Worm (Caenorhabditis elegans): ENCODE measurements around the gene R07D5.2.

The R07D5.2 gene

DNA sequence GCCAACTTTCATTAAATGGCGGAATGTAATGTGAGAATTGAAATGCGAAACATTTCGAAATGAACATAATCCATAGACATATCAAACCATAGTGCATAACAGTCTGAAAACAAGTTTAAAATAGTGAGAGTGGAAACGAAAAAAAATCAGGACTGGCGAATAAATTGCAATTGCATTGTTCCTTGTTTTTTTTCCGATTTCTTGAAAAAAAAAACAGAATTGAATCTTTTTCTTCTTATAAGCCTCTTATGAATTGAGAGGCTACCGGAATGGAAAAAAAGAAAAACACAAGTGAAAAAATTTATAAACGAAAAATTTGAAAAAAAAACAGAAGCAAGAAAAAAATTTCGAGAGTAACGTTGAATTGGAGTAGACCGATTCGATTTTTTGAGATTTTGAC, at the start of gene R07D5.2:
Gene R07D5.2 (minus strand): TSS at position 101 of the 400 bp plus-strand sequence.
- TF ChIP-seq unc-62 (GFP tag; optimal IDR thresholded peaks at IDR 0.05), result no peak

DNA sequence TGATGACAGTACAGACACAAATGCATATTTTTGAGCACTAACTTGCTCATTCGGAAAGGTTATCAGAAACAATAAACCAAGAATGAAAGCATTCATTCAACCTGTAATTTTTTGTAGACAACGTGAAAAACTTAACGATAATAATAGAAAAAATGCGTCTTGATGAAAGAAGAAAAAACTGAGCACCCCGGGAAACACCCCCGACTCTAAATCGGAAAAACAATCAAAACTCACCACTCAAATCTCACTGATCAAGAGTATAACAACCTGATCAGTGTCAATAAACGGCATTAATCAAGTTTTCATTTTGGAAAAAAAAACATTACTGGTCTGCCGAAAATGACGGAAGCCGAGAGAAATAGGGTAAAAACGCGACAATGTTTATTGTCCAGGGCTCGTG, 49.7 kb upstream of the R07D5.2 start, which contains the start of gene T10B10.8:
Gene T10B10.8 (minus strand): TSS at position 101 of the 400 bp plus-strand sequence.
- no peak for TF ChIP-seq unc-62 (GFP tag; optimal IDR thresholded peaks at IDR 0.05)

DNA sequence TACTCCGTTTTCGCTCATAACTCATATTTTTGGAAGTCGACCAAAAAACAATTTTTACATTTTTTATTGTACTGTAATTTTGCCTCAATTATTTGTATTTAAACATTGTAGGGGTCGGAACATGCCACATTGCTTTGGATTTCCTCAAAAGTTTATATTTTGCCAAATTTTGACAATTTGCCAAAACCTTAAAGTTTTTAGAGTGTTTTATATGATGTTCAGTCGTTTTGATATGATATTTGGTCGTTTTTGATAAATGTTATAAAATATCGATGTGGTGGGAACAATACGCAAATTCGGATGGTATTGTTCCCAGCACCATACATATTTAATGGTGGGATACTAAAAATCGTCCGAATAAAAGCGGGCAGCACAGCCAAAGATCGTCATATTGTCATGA, 47.7 kb upstream of the R07D5.2 start, which contains the start of gene T10B10.9:
Gene T10B10.9 (plus strand): TSS at position 301 of the 400 bp plus-strand sequence.
- no peak for TF ChIP-seq unc-62 (GFP tag; optimal IDR thresholded peaks at IDR 0.05)

DNA sequence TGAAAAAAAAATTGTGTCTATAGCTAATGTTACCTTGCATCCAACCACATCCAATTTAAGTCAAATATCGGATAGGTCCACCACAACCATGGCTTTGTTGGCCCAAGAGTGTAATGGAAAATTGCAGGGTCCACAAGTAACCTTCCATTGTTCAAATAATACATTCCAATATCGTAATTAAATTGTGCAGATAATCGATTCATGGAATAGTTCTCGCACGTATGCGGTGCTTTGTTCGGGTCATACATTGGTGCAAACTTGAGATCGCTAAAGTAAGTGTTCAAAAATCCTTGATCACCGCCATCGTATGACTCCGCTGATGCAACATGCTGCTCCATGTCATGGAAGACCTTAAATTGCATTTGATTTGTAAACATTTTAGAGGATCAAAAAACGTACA, 46.7 kb upstream of the R07D5.2 start:
- no peak for TF ChIP-seq unc-62 (GFP tag; optimal IDR thresholded peaks at IDR 0.05)

DNA sequence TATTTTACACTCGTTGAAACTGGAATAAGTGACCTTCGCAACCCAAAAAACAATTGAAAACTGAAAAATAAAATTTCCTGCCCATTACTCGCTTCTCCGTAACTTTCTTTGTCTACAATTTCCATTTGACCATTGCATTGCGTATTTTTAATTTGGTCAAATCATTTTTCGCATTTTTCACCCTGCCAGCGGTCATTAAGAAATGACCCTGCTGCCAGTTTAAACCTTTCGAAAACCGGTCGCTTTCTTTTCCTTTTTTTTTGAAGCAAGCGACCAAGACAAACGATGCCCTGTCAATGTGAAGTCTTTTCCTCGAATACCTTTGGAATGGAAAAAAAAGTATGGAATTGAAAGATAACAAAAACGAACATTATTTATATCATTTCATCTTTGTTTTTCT, 44.5 kb upstream of the R07D5.2 start:
- TF ChIP-seq unc-62 (GFP tag; optimal IDR thresholded peaks at IDR 0.05), result no peak

DNA sequence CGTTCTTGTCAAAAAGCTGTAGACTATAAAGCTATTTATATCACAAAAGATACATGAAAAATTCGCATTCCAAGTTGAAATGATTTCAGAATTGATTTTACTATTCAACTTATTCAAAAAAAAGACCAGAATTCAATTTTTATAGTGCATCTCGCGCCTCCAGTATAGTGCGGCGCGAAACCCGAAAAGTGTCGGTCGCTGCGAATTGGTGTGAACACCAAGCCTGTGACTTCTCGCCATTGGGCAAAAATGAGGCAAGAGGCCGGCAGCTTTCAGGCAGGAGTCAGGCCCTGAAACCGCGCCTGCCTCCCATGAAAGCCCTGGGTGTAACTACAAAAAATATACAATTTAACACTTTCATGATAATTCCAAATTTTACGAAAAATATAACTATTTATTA, 42.9 kb upstream of the R07D5.2 start:
- no peak for TF ChIP-seq unc-62 (GFP tag; optimal IDR thresholded peaks at IDR 0.05)

DNA sequence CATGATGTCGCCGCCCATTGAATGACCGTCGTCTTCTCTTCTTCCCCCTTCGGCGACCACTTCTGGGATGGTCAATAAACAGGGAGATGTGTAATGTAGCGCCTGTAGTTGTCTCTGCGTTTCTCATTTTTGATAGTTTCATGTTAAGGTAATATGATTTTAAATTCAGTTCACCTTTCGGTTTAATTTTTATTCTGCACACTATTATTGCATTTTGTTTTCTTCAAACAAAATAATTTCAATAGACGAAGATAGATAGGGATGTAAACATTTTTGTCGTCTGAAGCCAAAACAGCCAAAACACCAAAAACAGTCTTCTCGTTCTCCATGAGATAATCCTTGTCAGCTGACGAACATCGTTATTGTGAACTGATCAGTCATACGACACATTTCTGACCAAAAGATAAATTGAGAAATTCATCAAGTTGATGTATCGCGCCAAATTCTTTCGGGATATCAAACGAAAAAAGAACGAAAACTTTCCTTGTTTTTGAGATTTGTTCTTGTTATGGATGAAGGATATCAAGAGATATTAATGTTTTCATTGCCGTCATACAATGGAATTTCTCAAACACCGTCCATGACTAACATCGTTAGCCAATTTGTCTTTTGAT, 42.4 kb upstream of the R07D5.2 start, which contains the start of gene C11G10.1:
Gene C11G10.1 (minus strand): TSS at position 51 of the 614 bp plus-strand sequence.
- TF ChIP-seq unc-62 (GFP tag; optimal IDR thresholded peaks at IDR 0.05), result no peak

DNA sequence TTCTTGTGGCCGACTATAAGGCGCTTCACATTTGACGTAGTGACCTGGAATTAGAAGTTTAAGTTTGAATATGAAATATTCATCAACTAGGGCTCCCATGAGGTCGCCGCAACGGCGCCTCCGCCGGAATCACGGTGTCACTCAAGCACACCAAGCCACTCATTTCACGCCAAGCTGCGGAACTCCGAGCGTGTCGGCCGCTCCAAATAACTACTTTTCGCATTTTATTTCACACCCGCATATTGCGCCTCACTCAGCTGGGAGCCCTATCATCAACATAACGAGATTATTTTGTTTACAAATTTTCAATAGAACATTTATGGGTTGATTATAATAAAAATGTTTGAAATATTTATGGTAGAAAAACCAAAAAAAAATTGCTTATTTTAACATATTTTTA, 41.4 kb upstream of the R07D5.2 start:
- TF ChIP-seq unc-62 (GFP tag; optimal IDR thresholded peaks at IDR 0.05), result no peak

DNA sequence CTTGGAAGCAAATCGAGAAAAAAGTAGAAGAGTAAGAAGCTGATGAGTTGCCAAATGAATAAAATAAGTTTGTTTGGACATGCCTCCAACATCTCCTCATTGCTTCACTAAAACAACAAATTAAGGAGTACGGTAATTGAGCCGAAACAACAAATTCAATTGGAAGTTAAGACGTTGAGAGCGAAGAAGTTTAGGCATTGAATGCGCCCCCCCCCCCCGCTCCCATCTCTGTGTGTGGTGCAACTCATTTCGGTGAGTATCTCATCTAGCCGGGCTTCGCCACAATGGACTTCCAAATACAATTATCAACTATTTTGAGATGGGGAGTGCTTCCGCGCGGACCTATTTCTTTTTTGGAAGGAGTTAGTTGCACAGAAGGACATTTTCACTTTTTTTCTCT, 38.6 kb upstream of the R07D5.2 start:
- no peak for TF ChIP-seq unc-62 (GFP tag; optimal IDR thresholded peaks at IDR 0.05)

DNA sequence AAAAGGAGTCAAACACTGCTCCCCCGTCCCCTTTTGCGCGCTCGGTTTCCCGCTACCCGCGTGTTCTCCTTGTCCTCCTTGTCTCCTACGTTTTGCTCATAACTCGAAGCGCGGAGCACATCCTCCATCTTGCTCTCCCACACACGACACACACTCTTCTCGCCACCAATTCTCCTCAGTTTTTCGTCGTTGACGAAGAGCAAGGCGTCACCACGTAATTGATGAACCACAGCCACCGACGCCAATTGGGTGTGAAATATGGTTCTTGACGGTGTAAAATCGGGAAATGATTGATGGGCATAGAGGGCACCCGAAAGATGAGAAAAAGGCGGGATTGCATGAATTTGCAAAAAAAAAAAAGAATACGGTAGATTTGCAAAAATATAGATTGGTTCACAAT, 32.4 kb upstream of the R07D5.2 start:
- TF ChIP-seq unc-62 (GFP tag; optimal IDR thresholded peaks at IDR 0.05), result no peak

DNA sequence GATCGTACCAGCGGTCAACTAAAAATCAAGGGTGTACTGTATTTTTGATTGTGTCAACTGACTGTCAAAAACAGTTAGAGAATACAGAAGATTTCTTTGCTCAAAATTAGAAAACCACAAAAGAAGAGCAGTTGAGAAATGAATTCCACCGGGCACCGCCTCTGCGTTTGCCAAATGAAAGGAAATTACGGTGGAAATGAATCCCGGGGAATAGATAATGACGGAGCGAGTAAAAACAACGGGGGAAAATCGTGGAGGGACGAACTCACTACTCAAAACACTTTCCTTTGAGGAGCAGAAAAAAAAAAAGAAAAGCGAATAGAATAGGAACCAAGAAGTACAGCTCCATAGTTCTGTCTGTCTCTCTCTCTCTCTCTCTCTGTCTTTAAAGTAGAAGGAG, 32.0 kb upstream of the R07D5.2 start:
- no peak for TF ChIP-seq unc-62 (GFP tag; optimal IDR thresholded peaks at IDR 0.05)

DNA sequence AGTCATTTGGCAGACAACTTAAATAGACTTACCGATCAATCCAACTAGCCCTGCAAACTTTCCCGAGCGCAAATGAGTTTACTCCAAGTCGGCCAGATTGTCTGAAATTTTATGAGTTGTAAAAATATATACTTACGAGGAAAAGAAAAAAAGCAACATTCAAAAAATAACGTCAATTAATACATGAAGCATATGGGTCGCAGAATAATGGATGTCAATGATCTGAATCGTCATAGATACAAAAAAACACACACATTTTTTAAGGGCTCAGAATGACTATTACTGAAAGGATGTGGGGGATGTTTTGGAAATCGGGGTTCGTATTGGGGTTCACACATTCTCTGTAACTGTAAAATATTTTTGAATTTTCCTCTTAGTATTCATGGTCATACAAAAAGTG, 31.2 kb upstream of the R07D5.2 start, which contains the start of gene unc-7:
Gene unc-7 (minus strand): TSS at position 101 of the 400 bp plus-strand sequence.
- no peak for TF ChIP-seq unc-62 (GFP tag; optimal IDR thresholded peaks at IDR 0.05)

DNA sequence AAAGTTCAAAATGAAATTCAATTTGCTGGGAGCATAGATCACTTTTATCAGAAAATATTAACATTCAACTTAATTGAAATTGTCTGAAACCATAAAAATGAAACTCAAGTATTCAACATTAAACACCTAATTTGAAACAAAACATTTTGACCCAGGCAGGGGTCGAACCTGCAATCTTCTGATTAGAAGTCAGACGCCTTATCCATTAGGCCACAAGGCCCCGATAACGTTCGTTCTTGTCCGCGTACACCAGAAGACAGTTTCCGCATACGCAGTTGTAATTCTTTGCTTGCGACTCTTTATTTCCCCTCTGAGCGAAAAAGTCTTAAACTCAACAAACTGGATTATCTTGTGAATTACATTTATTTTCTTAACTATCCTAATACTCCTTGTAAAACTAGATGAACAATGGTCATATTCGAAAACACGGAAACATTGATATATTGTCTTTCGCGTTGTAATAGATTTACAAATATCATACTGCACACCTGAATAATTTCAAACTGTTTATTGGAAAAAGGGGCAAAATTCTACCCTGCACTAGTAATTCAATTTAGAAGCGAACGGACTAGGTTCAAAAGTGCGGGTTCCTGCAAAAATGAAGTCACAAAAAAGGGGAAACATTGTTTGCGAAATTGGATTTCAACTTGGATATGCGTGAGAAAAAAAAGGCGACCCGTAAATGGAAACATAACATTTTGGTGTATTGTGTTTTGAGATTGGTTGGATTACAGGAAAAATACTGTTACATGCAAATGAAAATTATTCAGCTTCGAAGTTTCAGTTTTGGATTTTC, 30.2 kb upstream of the R07D5.2 start:
- TF ChIP-seq unc-62 (GFP tag; optimal IDR thresholded peaks at IDR 0.05), result no peak

DNA sequence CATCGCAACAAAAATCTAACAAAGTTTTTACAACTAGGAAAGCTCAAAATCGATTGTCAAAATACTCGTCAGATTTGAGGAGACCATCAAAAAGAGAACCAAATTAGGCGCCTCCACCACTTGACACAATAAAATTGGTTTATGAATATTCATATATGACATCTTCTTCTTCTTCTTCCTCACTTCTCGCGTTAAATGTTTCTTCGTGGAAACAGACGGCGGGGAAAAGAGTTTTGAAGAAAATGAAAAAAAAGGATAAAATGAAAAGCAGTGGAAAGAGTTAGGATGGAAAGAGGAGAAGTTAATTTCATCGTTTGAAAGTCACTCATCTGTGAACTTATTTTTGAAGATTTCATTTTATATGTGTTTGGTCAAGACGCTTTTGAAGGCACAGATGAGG, 18.5 kb upstream of the R07D5.2 start:
- TF ChIP-seq unc-62 (GFP tag; optimal IDR thresholded peaks at IDR 0.05), result no peak

DNA sequence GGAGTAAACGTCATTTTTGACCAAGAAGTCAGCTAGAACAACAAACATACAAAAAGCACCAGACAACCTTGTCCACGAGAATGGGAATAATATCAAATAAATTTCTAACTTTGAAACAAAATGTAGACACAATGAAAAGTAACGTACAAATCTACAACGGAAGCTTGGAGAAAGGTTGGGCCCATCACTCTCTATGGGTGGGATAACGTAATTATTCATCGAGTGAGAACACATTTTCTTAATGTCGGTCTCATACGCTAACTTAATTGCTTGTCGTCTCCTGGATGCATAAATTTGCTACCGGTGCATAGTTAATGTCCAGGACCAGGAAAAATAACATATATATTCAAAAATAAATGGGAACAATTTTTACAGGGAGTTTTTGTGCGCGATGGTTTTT, 16.8 kb upstream of the R07D5.2 start:
- no peak for TF ChIP-seq unc-62 (GFP tag; optimal IDR thresholded peaks at IDR 0.05)

DNA sequence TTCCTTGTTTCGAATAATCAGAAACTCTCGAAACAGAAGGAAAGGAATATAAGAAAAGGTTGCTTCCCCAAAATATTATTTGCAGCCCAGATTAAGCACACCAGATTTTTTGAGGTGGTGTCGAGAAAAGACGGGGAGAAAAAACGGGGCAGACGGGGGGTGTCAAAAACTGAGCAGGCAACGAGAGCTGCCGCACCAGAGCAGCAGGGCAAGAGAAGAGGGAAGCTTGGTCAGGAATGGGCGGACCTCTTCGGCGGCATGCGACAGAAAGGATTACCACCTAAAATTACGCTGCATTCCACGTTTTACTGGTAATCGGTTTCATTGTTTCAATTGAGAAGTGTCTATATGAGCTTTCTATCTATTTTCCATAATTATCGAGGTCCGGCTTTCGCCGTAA, 15.7 kb upstream of the R07D5.2 start:
- TF ChIP-seq unc-62 (GFP tag; optimal IDR thresholded peaks at IDR 0.05), result no peak

DNA sequence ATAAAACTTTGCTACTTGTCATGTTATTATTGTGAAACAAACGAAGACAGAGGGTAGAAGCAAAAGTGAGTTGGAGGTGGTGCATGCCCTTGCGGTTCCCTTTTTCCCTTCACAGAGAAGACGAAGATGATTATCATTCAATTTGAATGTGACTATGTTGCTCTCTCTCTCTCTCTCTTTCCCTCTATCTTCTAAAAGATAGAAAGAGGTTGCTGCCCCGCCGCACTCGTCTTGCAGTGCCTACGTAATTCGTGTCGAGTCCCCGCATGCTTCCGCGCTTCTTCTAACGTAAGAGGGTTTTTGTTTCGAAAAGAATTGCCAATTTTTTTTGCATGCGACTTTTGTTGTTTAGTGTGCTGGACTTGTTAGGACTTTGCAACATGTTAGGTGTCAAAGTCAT, 11.8 kb upstream of the R07D5.2 start:
- no peak for TF ChIP-seq unc-62 (GFP tag; optimal IDR thresholded peaks at IDR 0.05)

Measured in whole organism, dauer.